Worm (Caenorhabditis elegans) whole organism, L4 larva: ENCODE results near the gene slcf-1.
A peak's percentile ranks its signal among the peaks of the same experiment; 100 is the strongest.

Source experiments
- F37D6.2 ChIP-seq: sonication (generic microtip); optimal IDR thresholded peaks from 2 replicates; lab custom pipeline; 2016; ENCODE audit warnings: mild to moderate bottlenecking, missing genetic modification characterization, missing compliant biosample characterization
- F44E2.7 ChIP-seq: fragments of 200-800 bp; sonication (Bioruptor generic); IDR thresholded peaks from 2 replicates; pipeline ENCODE4 v2.1.2; 2022; ENCODE audit warnings: missing genetic modification characterization, missing compliant biosample characterization
- F49E8.2 ChIP-seq: sonication (generic microtip); optimal IDR thresholded peaks from 2 replicates; lab custom pipeline; 2016; ENCODE audit warnings: missing compliant biosample characterization, mild to moderate bottlenecking, missing genetic modification characterization, borderline replicate concordance
- aha-1 ChIP-seq: fragments of 150-350 bp; peaks from one replicate; lab custom pipeline; 2014; ENCODE audit warnings: missing biosample characterization, missing genetic modification characterization
- aly-2 ChIP-seq: sonication (generic microtip); optimal IDR thresholded peaks from 2 replicates; lab custom pipeline; 2018; ENCODE audit warnings: missing biosample characterization, missing genetic modification characterization
- ama-1 ChIP-seq: fragments of 150-350 bp; optimal IDR thresholded peaks from 2 replicates; lab custom pipeline; 2014; ENCODE audit warnings: inconsistent platforms, mixed read lengths
- arid-1 ChIP-seq: fragments of 200-800 bp; sonication (Bioruptor generic); conservative IDR thresholded peaks from 2 replicates; pipeline ENCODE4 v1.3.6; 2022; ENCODE audit warnings: missing genetic modification reagents, missing genetic modification characterization, missing compliant biosample characterization
- ceh-28 ChIP-seq: fragments of 150-350 bp; optimal IDR thresholded peaks from 2 replicates; lab custom pipeline; 2014; ENCODE audit warnings: missing biosample characterization, missing genetic modification reagents, missing genetic modification characterization
- ceh-44 ChIP-seq: fragments of 200-800 bp; sonication (Bioruptor generic); IDR thresholded peaks from 2 replicates; pipeline ENCODE4 v1.3.6; 2022; ENCODE audit warnings: missing genetic modification reagents, missing genetic modification characterization, missing compliant biosample characterization
- ces-1 ChIP-seq: fragments of 150-350 bp; sonication (generic microtip); optimal IDR thresholded peaks from 4 replicates; lab custom pipeline; 2014; ENCODE audit warnings: missing biosample characterization, missing genetic modification reagents, missing genetic modification characterization
- cey-2 ChIP-seq: sonication (generic microtip); optimal IDR thresholded peaks from 3 replicates; lab custom pipeline; 2017; ENCODE audit warnings: missing genetic modification characterization, mild to moderate bottlenecking, missing compliant biosample characterization, antibody characterized with exemption, borderline replicate concordance; ENCODE audit not compliant: insufficient read depth
- daf-16 ChIP-seq, 3 experiments: sonication (generic microtip); optimal IDR thresholded peaks; 2 replicates each; lab custom pipeline; 2016 to 2017; ENCODE audit warnings: missing genetic modification characterization in 3 of 3, missing genetic modification reagents in 3 of 3, mild to moderate bottlenecking in 2 of 3, missing compliant biosample characterization in 2 of 3, missing biosample characterization in 1 of 3, moderate library complexity in 1 of 3
- dmd-8 ChIP-seq: fragments of 200-800 bp; sonication (Bioruptor generic); IDR thresholded peaks from 2 replicates; pipeline ENCODE4 v1.3.6; 2022; ENCODE audit warnings: missing genetic modification characterization, missing compliant biosample characterization
- dpl-1 ChIP-seq: fragments of 150-350 bp; optimal IDR thresholded peaks from 2 replicates; lab custom pipeline; 2014; ENCODE audit warnings: missing biosample characterization, missing genetic modification reagents, missing genetic modification characterization
- duxl-1 ChIP-seq: sonication (generic microtip); optimal IDR thresholded peaks from 2 replicates; lab custom pipeline; 2016; ENCODE audit warnings: mild to moderate bottlenecking, missing genetic modification characterization, moderate library complexity, missing compliant biosample characterization; ENCODE audit not compliant: poor library complexity
- dve-1 ChIP-seq: sonication (generic microtip); optimal IDR thresholded peaks from 2 replicates; lab custom pipeline; 2017; ENCODE audit warnings: antibody characterized with exemption, mild to moderate bottlenecking, missing genetic modification characterization, missing compliant biosample characterization; ENCODE audit not compliant: insufficient read depth
- egl-43 ChIP-seq: fragments of 200-800 bp; sonication (Bioruptor generic); IDR thresholded peaks from 2 replicates; pipeline ENCODE4 v1.3.6; 2022; ENCODE audit warnings: missing genetic modification reagents, missing genetic modification characterization, missing compliant biosample characterization
- fkh-10 ChIP-seq: fragments of 150-350 bp; optimal IDR thresholded peaks from 2 replicates; lab custom pipeline; 2014; ENCODE audit warnings: missing biosample characterization, missing genetic modification reagents, missing genetic modification characterization
- gei-8 ChIP-seq: fragments of 200-800 bp; sonication (Bioruptor generic); optimal IDR thresholded peaks from 2 replicates; lab custom pipeline; 2018; ENCODE audit warnings: mild to moderate bottlenecking, missing genetic modification characterization, missing compliant biosample characterization
- hif-1 ChIP-seq, 2 experiments: sonication (generic microtip); optimal IDR thresholded peaks; 2 replicates each; lab custom pipeline; 2016 to 2017; ENCODE audit warnings: missing compliant biosample characterization in 2 of 2, missing genetic modification characterization in 2 of 2, missing genetic modification reagents in 2 of 2, missing genotype in 2 of 2, mild to moderate bottlenecking in 1 of 2
- hmg-1.1 ChIP-seq: fragments of 200-800 bp; sonication (Bioruptor generic); IDR thresholded peaks from 2 replicates; pipeline ENCODE4 v1.3.6; 2022; ENCODE audit warnings: missing genetic modification reagents, missing genetic modification characterization, missing compliant biosample characterization
- jun-1 ChIP-seq: fragments of 150-350 bp; optimal IDR thresholded peaks from 2 replicates; lab custom pipeline; 2014; ENCODE audit warnings: missing biosample characterization, missing genetic modification reagents, missing genetic modification characterization
- lin-38 ChIP-seq: fragments of 200-800 bp; sonication (Bioruptor generic); IDR thresholded peaks from 2 replicates; pipeline ENCODE4 v1.3.6; 2022; ENCODE audit warnings: missing genetic modification reagents, missing genetic modification characterization, missing compliant biosample characterization
- lir-3 ChIP-seq: sonication (generic microtip); optimal IDR thresholded peaks from 2 replicates; lab custom pipeline; 2016; ENCODE audit warnings: mild to moderate bottlenecking, missing genetic modification characterization, missing compliant biosample characterization
- lsy-2 ChIP-seq, 2 experiments: fragments of 150-350 bp in 1 of 2; sonication (generic microtip) in 1 of 2; optimal IDR thresholded peaks; 2 replicates each; lab custom pipeline; 2014 to 2017; ENCODE audit warnings: missing biosample characterization in 2 of 2, missing genetic modification characterization in 2 of 2
- mep-1 ChIP-seq: fragments of 150-350 bp; sonication (generic microtip); optimal IDR thresholded peaks from 3 replicates; lab custom pipeline; 2014; ENCODE audit warnings: missing biosample characterization, missing genetic modification characterization
- mxl-2 ChIP-seq: fragments of 200-800 bp; sonication (Bioruptor generic); conservative IDR thresholded peaks from 2 replicates; pipeline ENCODE4 v1.3.6; 2022; ENCODE audit warnings: missing genetic modification reagents, missing genetic modification characterization, missing compliant biosample characterization
- nhr-111 ChIP-seq: fragments of 200-800 bp; sonication (Bioruptor generic); optimal IDR thresholded peaks from 2 replicates; lab custom pipeline; 2018; ENCODE audit warnings: mild to moderate bottlenecking, missing genetic modification characterization, missing compliant biosample characterization
- nhr-28 ChIP-seq: fragments of 150-350 bp; optimal IDR thresholded peaks from 2 replicates; lab custom pipeline; 2014; ENCODE audit warnings: missing biosample characterization, missing genetic modification characterization
- nhr-48 ChIP-seq: sonication (generic microtip); optimal IDR thresholded peaks from 2 replicates; lab custom pipeline; 2016; ENCODE audit warnings: mild to moderate bottlenecking, missing genetic modification characterization, missing compliant biosample characterization
- nhr-6 ChIP-seq: fragments of 150-350 bp; optimal IDR thresholded peaks from 2 replicates; lab custom pipeline; 2014; ENCODE audit warnings: missing biosample characterization, missing genetic modification characterization
- nhr-77 ChIP-seq: fragments of 150-350 bp; optimal IDR thresholded peaks from 2 replicates; lab custom pipeline; 2014; ENCODE audit warnings: missing biosample characterization, missing genetic modification characterization
- sdz-12 ChIP-seq: fragments of 200-800 bp; sonication (Bioruptor generic); optimal IDR thresholded peaks from 2 replicates; lab custom pipeline; 2018; ENCODE audit warnings: mild to moderate bottlenecking, missing genetic modification characterization, missing compliant biosample characterization
- set-16 ChIP-seq: fragments of 200-800 bp; sonication (Bioruptor generic); IDR thresholded peaks from 2 replicates; pipeline ENCODE4 v1.3.6; 2022; ENCODE audit warnings: missing genetic modification reagents, missing genetic modification characterization, missing compliant biosample characterization
- spr-1 ChIP-seq: sonication (generic microtip); optimal IDR thresholded peaks from 2 replicates; lab custom pipeline; 2016; ENCODE audit warnings: mild to moderate bottlenecking, missing genetic modification characterization, missing compliant biosample characterization
- spr-3 ChIP-seq: fragments of 200-800 bp; sonication (Bioruptor generic); optimal IDR thresholded peaks from 2 replicates; lab custom pipeline; 2018; ENCODE audit warnings: mild to moderate bottlenecking, missing genetic modification characterization, missing compliant biosample characterization
- tag-97 ChIP-seq: fragments of 200-800 bp; sonication (Bioruptor generic); IDR thresholded peaks from 2 replicates; pipeline ENCODE4 v1.3.6; 2022; ENCODE audit warnings: missing genetic modification characterization, missing compliant biosample characterization
- unc-39 ChIP-seq: sonication (generic microtip); optimal IDR thresholded peaks from 2 replicates; lab custom pipeline; 2017; ENCODE audit warnings: missing biosample characterization, missing genetic modification characterization
- unc-62 ChIP-seq, 3 experiments: fragments of 150-350 bp in 1 of 3; sonication (generic microtip); optimal IDR thresholded peaks in 2 of 3; peaks in 1 of 3; 1 replicate in 1 of 3; 2 replicates in 2 of 3; lab custom pipeline; 2014 to 2017; ENCODE audit warnings: missing biosample characterization in 3 of 3, missing genetic modification characterization in 3 of 3, missing genetic modification reagents in 3 of 3, missing genotype in 1 of 3
- zip-11 ChIP-seq: fragments of 200-800 bp; sonication (Bioruptor generic); IDR thresholded peaks from 2 replicates; pipeline ENCODE4 v1.3.6; 2022; ENCODE audit warnings: missing genetic modification characterization, missing compliant biosample characterization
- zip-2 ChIP-seq: fragments of 150-350 bp; optimal IDR thresholded peaks from 2 replicates; lab custom pipeline; 2014; ENCODE audit warnings: missing biosample characterization, missing genetic modification characterization

slcf-1 gene

ce11 chrX:10568385-10569149 lies 39.5 kb downstream of the slcf-1 start (continued):
- TF ChIP-seq cey-2 (tag; lab: Kevin White, UChicago), result no peak
- TF ChIP-seq aha-1 (tag; lab: Kevin White, UChicago), result peak; percentile 100
- TF ChIP-seq F49E8.2 (tag; lab: Kevin White, UChicago), result no peak
- TF ChIP-seq daf-16 (GFP tag; optimal IDR thresholded peaks at IDR 0.05; lab: Kevin White, UChicago), result peak; percentile 54
- peak; percentile 86 for TF ChIP-seq daf-16 (tag; optimal IDR thresholded peaks at IDR 0.05; lab: Kevin White, UChicago)
- TF ChIP-seq arid-1 (GFP tag; lab: Robert Waterston, UW), result peak; percentile 66
- peak; percentile 56 for TF ChIP-seq ces-1
- TF ChIP-seq spr-3 (GFP tag; lab: Kevin White, UChicago), result peak; percentile 45
- TF ChIP-seq nhr-48 (tag; lab: Kevin White, UChicago), result peak; percentile 95
- TF ChIP-seq nhr-77 (tag; lab: Kevin White, UChicago), result peak; percentile 85
- peak; percentile 87 for TF ChIP-seq ceh-28 (tag; lab: Kevin White, UChicago)
- TF ChIP-seq zip-2 (tag; lab: Kevin White, UChicago), result peak; percentile 26
- TF ChIP-seq F37D6.2 (tag; lab: Kevin White, UChicago), result peak; percentile 92
- peak; percentile 98 for TF ChIP-seq set-16
- TF ChIP-seq nhr-28, result peak; percentile 89
- peak; percentile 97 for TF ChIP-seq hmg-1.1 (GFP tag; lab: Robert Waterston, UW)
- TF ChIP-seq F44E2.7, result no peak
- TF ChIP-seq lsy-2 (tag; optimal IDR thresholded peaks at IDR 0.05; lab: Kevin White, UChicago), result peak; percentile 77 to 89
- no peak for TF ChIP-seq ceh-44 (GFP tag; lab: Robert Waterston, UW)
- TF ChIP-seq fkh-10 (GFP tag; lab: Kevin White, UChicago), result peak; percentile 22
- peak; percentile 97 for TF ChIP-seq dve-1 (tag; lab: Kevin White, UChicago)
- TF ChIP-seq dpl-1 (GFP tag; lab: Kevin White, UChicago), result peak; percentile 45
- TF ChIP-seq dmd-8, result 0 out of 2 replicates have a peak, but pooled peaks have one; percentile 48
- TF ChIP-seq mxl-2 (GFP tag; lab: Robert Waterston, UW), result 0 out of 2 replicates have a peak, but pooled peaks have one; percentile 3
- no peak for TF ChIP-seq aly-2 (tag; lab: Kevin White, UChicago)
- TF ChIP-seq spr-1 (tag; lab: Kevin White, UChicago), result peak; percentile 91
- TF ChIP-seq ama-1 (lab: Kevin White, UChicago), result peak; percentile 21
- peak; percentile 32 for TF ChIP-seq jun-1
- 0 out of 2 replicates have a peak, but pooled peaks have one; percentile 7 for TF ChIP-seq tag-97
- TF ChIP-seq unc-62 (GFP tag; optimal IDR thresholded peaks at IDR 0.05 in 1 of 2; lab: Kevin White, UChicago), result peak in 1 of 2 experiments; percentile 81
- TF ChIP-seq unc-62 (tag; optimal IDR thresholded peaks at IDR 0.05; lab: Kevin White, UChicago), result peak; percentile 78
- peak; percentile 86 for TF ChIP-seq lin-38 (GFP tag; lab: Robert Waterston, UW)
- TF ChIP-seq nhr-6 (tag; lab: Kevin White, UChicago), result peak; percentile 90
- TF ChIP-seq lir-3 (tag; lab: Kevin White, UChicago), result peak; percentile 77
- TF ChIP-seq mep-1 (tag; lab: Kevin White, UChicago), result peak; percentile 93
- TF ChIP-seq zip-11, result no peak
- no peak for TF ChIP-seq unc-39 (tag; lab: Kevin White, UChicago)
- TF ChIP-seq egl-43 (GFP tag; lab: Robert Waterston, UW), result peak; percentile 92
- peak; percentile 4 for TF ChIP-seq duxl-1 (tag; lab: Kevin White, UChicago)
- peak; percentile 70 to 81 for TF ChIP-seq hif-1 (tag; optimal IDR thresholded peaks at IDR 0.05; lab: Kevin White, UChicago)
- peak; percentile 54 for TF ChIP-seq nhr-111 (GFP tag; lab: Kevin White, UChicago)
- no peak for TF ChIP-seq sdz-12
- TF ChIP-seq gei-8 (GFP tag; lab: Kevin White, UChicago), result peak; percentile 85
